Worm (Caenorhabditis elegans): ENCODE results near the gene str-79.
A peak's percentile ranks its signal among the peaks of the same experiment; 100 is the strongest.

Gene str-79

ce11 chrX:1969575-1969974 lies at the start of gene str-79:
str-79 (plus strand) TSS chrX:1969875.
- no peak for TF ChIP-seq ZK546.5 (tag; optimal IDR thresholded peaks at IDR 0.05)
- TF ChIP-seq blmp-1 (tag; optimal IDR thresholded peaks at IDR 0.05; ENCODE audit: insufficient read depth), result no peak

- no peak for TF ChIP-seq snpc-4 (tag; optimal IDR thresholded peaks at IDR 0.05)
These were observed 47.4 kb upstream of the str-79 start, which contains the start of gene ZC53.22 for ce11 chrX:1922294-1922693. ZC53.22 (minus strand) TSS chrX:1922394.

ce11 chrX:1924138-1924537 lies 45.5 kb upstream of the str-79 start, which contains the start of gene ZC53.2:
ZC53.2 (minus strand) TSS chrX:1924238.
- no peak for TF ChIP-seq lin-39 (tag; optimal IDR thresholded peaks at IDR 0.05)
- TF ChIP-seq ceh-82 (tag; optimal IDR thresholded peaks at IDR 0.05), result no peak
- TF ChIP-seq blmp-1 (tag; optimal IDR thresholded peaks at IDR 0.05; ENCODE audit: insufficient read depth), result no peak
- TF ChIP-seq elt-1 (tag; optimal IDR thresholded peaks at IDR 0.05), result no peak
- TF ChIP-seq nhr-21 (tag; optimal IDR thresholded peaks at IDR 0.05), result no peak
- TF ChIP-seq lsy-2 (tag; optimal IDR thresholded peaks at IDR 0.05), result no peak
- TF ChIP-seq nhr-11 (tag; optimal IDR thresholded peaks at IDR 0.05), result no peak
- TF ChIP-seq gmeb-1 (tag; optimal IDR thresholded peaks at IDR 0.05), result no peak
- TF ChIP-seq sma-9 (GFP tag; optimal IDR thresholded peaks at IDR 0.05), result no peak
- TF ChIP-seq sma-9 (tag; optimal IDR thresholded peaks at IDR 0.05), result no peak
- TF ChIP-seq crh-2 (tag; optimal IDR thresholded peaks at IDR 0.05), result no peak

- TF ChIP-seq nhr-23 (tag; optimal IDR thresholded peaks at IDR 0.05) (no peak), nhr-12 (tag; optimal IDR thresholded peaks at IDR 0.05) (no peak), sma-3 (GFP tag; optimal IDR thresholded peaks at IDR 0.05) (no peak), lsy-2 (tag; optimal IDR thresholded peaks at IDR 0.05) (no peak), ztf-1 (GFP tag; conservative IDR thresholded peaks at IDR 0.05) (no peak), nhr-25 (tag; optimal IDR thresholded peaks at IDR 0.05) (no peak), ama-1 (optimal IDR thresholded peaks at IDR 0.05) (no peak), nhr-10 (tag; optimal IDR thresholded peaks at IDR 0.05) (no peak), F13H6.1 (tag; optimal IDR thresholded peaks at IDR 0.05) (no peak), sem-4 (tag; optimal IDR thresholded peaks at IDR 0.05) (no peak), skn-1 (tag; optimal IDR thresholded peaks at IDR 0.05) (no peak), nhr-21 (tag; optimal IDR thresholded peaks at IDR 0.05) (no peak), elt-1 (tag; optimal IDR thresholded peaks at IDR 0.05) (no peak)
These were observed 34.2 kb upstream of the str-79 start for ce11 chrX:1935438-1935837.

- TF ChIP-seq nhr-129 (tag; optimal IDR thresholded peaks at IDR 0.05) (peak; percentile 5), ztf-11 (tag; optimal IDR thresholded peaks at IDR 0.05) (no peak)
These were observed 30.4 kb upstream of the str-79 start for ce11 chrX:1939248-1939647.

- no peak for TF ChIP-seq sem-4 (tag; optimal IDR thresholded peaks at IDR 0.05)
- no peak for TF ChIP-seq mbf-1 (tag; optimal IDR thresholded peaks at IDR 0.05)
- TF ChIP-seq crh-2 (tag; optimal IDR thresholded peaks at IDR 0.05), result no peak
These were observed 29.8 kb upstream of the str-79 start, which contains the start of gene Y59E1A.4 for ce11 chrX:1939887-1940286. Y59E1A.4 (minus strand) TSS chrX:1939987.

ce11 chrX:1959063-1959462 lies 10.6 kb upstream of the str-79 start:
- TF ChIP-seq blmp-1 (tag; optimal IDR thresholded peaks at IDR 0.05; ENCODE audit: insufficient read depth) (no peak), sma-9 (GFP tag; optimal IDR thresholded peaks at IDR 0.05) (no peak), sma-9 (tag; optimal IDR thresholded peaks at IDR 0.05) (no peak), mbf-1 (tag; optimal IDR thresholded peaks at IDR 0.05) (no peak)

ce11 chrX:1960895-1961715 lies 8.6 kb upstream of the str-79 start:
- peak; percentile 14 for TF ChIP-seq F13H6.1 (tag; optimal IDR thresholded peaks at IDR 0.05)
- peak; percentile 8 for TF ChIP-seq sma-3 (GFP tag; optimal IDR thresholded peaks at IDR 0.05)
- TF ChIP-seq fos-1 (tag; optimal IDR thresholded peaks at IDR 0.05), result peak; percentile 49
- no peak for TF ChIP-seq ceh-82 (tag; optimal IDR thresholded peaks at IDR 0.05)
- peak in 1 of 2 experiments; percentile 31 for TF ChIP-seq lsy-2 (tag; optimal IDR thresholded peaks at IDR 0.05)
- peak; percentile 41 for TF ChIP-seq nhr-129 (tag; optimal IDR thresholded peaks at IDR 0.05)
- TF ChIP-seq crh-2 (tag; optimal IDR thresholded peaks at IDR 0.05), result peak; percentile 3
- TF ChIP-seq ztf-1 (GFP tag; conservative IDR thresholded peaks at IDR 0.05), result no peak
- peak; percentile 36 for TF ChIP-seq C34F6.9 (tag; optimal IDR thresholded peaks at IDR 0.05)
- TF ChIP-seq gmeb-1 (tag; optimal IDR thresholded peaks at IDR 0.05), result peak; percentile 7
- TF ChIP-seq unc-55 (GFP tag; optimal IDR thresholded peaks at IDR 0.05), result peak; percentile 18
- peak; percentile 11 for TF ChIP-seq lin-13 (GFP tag; optimal IDR thresholded peaks at IDR 0.05)
- TF ChIP-seq sma-9 (GFP tag; optimal IDR thresholded peaks at IDR 0.05), result peak; percentile 9
- TF ChIP-seq sma-9 (tag; optimal IDR thresholded peaks at IDR 0.05), result no peak
- TF ChIP-seq ZK546.5 (tag; optimal IDR thresholded peaks at IDR 0.05), result no peak
